Fruit fly (Drosophila melanogaster): ENCODE measurements around the gene CG33689.
A peak's percentile ranks its signal among the peaks of the same experiment; 100 is the strongest.

CG33689 gene

dm6 chr3L:16172809-16173276, 27.2 kb upstream of the CG33689 start (continued):
- peak; percentile 25 to 40 for TF ChIP-seq bsh (GFP tag; optimal IDR thresholded peaks at IDR 0.05)
- TF ChIP-seq ap (GFP tag; IDR thresholded peaks at IDR 0.05): no peak
- TF ChIP-seq Bteb2 (GFP tag; optimal IDR thresholded peaks at IDR 0.05): no peak
- no peak for TF ChIP-seq ash1 (GFP tag; optimal IDR thresholded peaks at IDR 0.05)
- no peak for TF ChIP-seq dimm (GFP tag; IDR thresholded peaks at IDR 0.05)
- TF ChIP-seq h (optimal IDR thresholded peaks at IDR 0.05): no peak
- TF ChIP-seq CG31388 (GFP tag; optimal IDR thresholded peaks at IDR 0.05): no peak
- peak; percentile 43 for TF ChIP-seq CG9437 (GFP tag; optimal IDR thresholded peaks at IDR 0.05)
- no peak for TF ChIP-seq CG6272 (GFP tag; IDR thresholded peaks at IDR 0.05)
- no peak for TF ChIP-seq Dfd (GFP tag; optimal IDR thresholded peaks at IDR 0.05)
- TF ChIP-seq Ptx1 (GFP tag; IDR thresholded peaks at IDR 0.05): no peak
- peak; percentile 61 for TF ChIP-seq phol (tag; optimal IDR thresholded peaks at IDR 0.05)
- peak; percentile 27 for TF ChIP-seq Xbp1 (GFP tag; optimal IDR thresholded peaks at IDR 0.05)
- no peak for TF ChIP-seq CG7928 (GFP tag; optimal IDR thresholded peaks at IDR 0.05)
- TF ChIP-seq CG4617 (GFP tag; optimal IDR thresholded peaks at IDR 0.05; ENCODE audit: borderline replicate concordance): no peak
- no peak for TF ChIP-seq zfh1 (GFP tag; IDR thresholded peaks at IDR 0.05)
- no peak for TF ChIP-seq D (optimal IDR thresholded peaks at IDR 0.05)
- TF ChIP-seq D (GFP tag; optimal IDR thresholded peaks at IDR 0.05): peak; percentile 31
- TF ChIP-seq Lhr (GFP tag; optimal IDR thresholded peaks at IDR 0.05): no peak
- no peak for TF ChIP-seq CG15514 (GFP tag; optimal IDR thresholded peaks at IDR 0.05)

dm6 chr3L:16173818-16174601, 26.0 kb upstream of the CG33689 start:
- TF ChIP-seq CG6765 (GFP tag; optimal IDR thresholded peaks at IDR 0.05) (no peak), Ets65A (GFP tag) (no peak), CG13894 (tag; optimal IDR thresholded peaks at IDR 0.05) (no peak), CG2199 (GFP tag; IDR thresholded peaks at IDR 0.05) (no peak), NC2α (GFP tag; optimal IDR thresholded peaks at IDR 0.05) (no peak), CG1233 (GFP tag; optimal IDR thresholded peaks at IDR 0.05) (no peak), pnt (GFP tag; optimal IDR thresholded peaks at IDR 0.05) (no peak), CG9876 (GFP tag; optimal IDR thresholded peaks at IDR 0.05) (no peak), nom (GFP tag; optimal IDR thresholded peaks at IDR 0.05) (peak; percentile 88), E2f2 (GFP tag; IDR thresholded peaks at IDR 0.05) (no peak), Asciz (GFP tag; optimal IDR thresholded peaks at IDR 0.05) (no peak), Dfd (GFP tag; optimal IDR thresholded peaks at IDR 0.05) (no peak), pros (GFP tag; optimal IDR thresholded peaks at IDR 0.05) (peak; percentile 71), sisA (GFP tag; IDR thresholded peaks at IDR 0.05) (no peak), CG15479 (GFP tag; optimal IDR thresholded peaks at IDR 0.05) (no peak), klu (GFP tag; IDR thresholded peaks at IDR 0.05) (no peak), zfh1 (GFP tag; IDR thresholded peaks at IDR 0.05) (no peak), H2.0 (GFP tag; IDR thresholded peaks at IDR 0.05) (no peak), mirr (GFP tag; optimal IDR thresholded peaks at IDR 0.05) (no peak), crol (GFP tag; IDR thresholded peaks at IDR 0.05) (peak; percentile 94), CG8924 (tag; optimal IDR thresholded peaks at IDR 0.05) (no peak), ranshi (GFP tag; IDR thresholded peaks at IDR 0.05) (no peak), dati (GFP tag; IDR thresholded peaks at IDR 0.05) (no peak), abd-A (tag; optimal IDR thresholded peaks at IDR 0.05) (no peak), Med (GFP tag) (no peak), E2f1 (GFP tag; IDR thresholded peaks at IDR 0.05) (no peak), Ets97D (GFP tag; optimal IDR thresholded peaks at IDR 0.05) (no peak), vfl (GFP tag; optimal IDR thresholded peaks at IDR 0.05) (no peak), dimm (GFP tag; IDR thresholded peaks at IDR 0.05) (no peak), CG18599 (GFP tag; optimal IDR thresholded peaks at IDR 0.05) (no peak), CG14965 (GFP tag; optimal IDR thresholded peaks at IDR 0.05; ENCODE audit: borderline replicate concordance) (no peak), pzg (GFP tag; optimal IDR thresholded peaks at IDR 0.05) (no peak), dan (GFP tag; IDR thresholded peaks at IDR 0.05) (no peak)
